Worm (Caenorhabditis elegans) whole organism, early embryonic: ENCODE results near the gene F54F2.6.

ENCODE experiments used
- F13C5.2 ChIP-seq: sonication (generic microtip); optimal IDR thresholded peaks from 2 replicates; lab custom pipeline; 2017; ENCODE audit warnings: mild to moderate bottlenecking, missing genetic modification characterization, inconsistent platforms, missing compliant biosample characterization
- ama-1 ChIP-seq: fragments of 150-350 bp; optimal IDR thresholded peaks from 2 replicates; lab custom pipeline; 2014
- ceh-13 ChIP-seq: fragments of 200-800 bp; sonication (Bioruptor generic); optimal IDR thresholded peaks from 2 replicates; lab custom pipeline; 2018; ENCODE audit warnings: mild to moderate bottlenecking, missing genetic modification characterization, missing compliant biosample characterization
- hmg-4 ChIP-seq: fragments of 200-800 bp; sonication (Bioruptor generic); optimal IDR thresholded peaks from 2 replicates; lab custom pipeline; 2018; ENCODE audit warnings: mild to moderate bottlenecking, missing genetic modification characterization, missing compliant biosample characterization
- pes-1 ChIP-seq: fragments of 200-800 bp; sonication (Bioruptor generic); IDR thresholded peaks from 2 replicates; pipeline ENCODE4 v1.3.6; 2022; ENCODE audit warnings: missing genetic modification reagents, missing genetic modification characterization, missing compliant biosample characterization
- sea-1 ChIP-seq: fragments of 200-800 bp; sonication (Bioruptor generic); conservative IDR thresholded peaks from 2 replicates; pipeline ENCODE4 v1.3.6; 2022; ENCODE audit warnings: missing genetic modification characterization, missing compliant biosample characterization
- tbx-37 ChIP-seq: fragments of 200-800 bp; sonication (Bioruptor generic); conservative IDR thresholded peaks from 2 replicates; pipeline ENCODE4 v1.3.6; 2022; ENCODE audit warnings: missing genetic modification reagents, missing genetic modification characterization, missing compliant biosample characterization
- tra-4 ChIP-seq: sonication (generic microtip); optimal IDR thresholded peaks from 2 replicates; lab custom pipeline; 2017; ENCODE audit warnings: missing genetic modification characterization, missing compliant biosample characterization

ce11 chrIII:8847722-8848121, 47.2 kb upstream of the F54F2.6 start:
- no peak for TF ChIP-seq tbx-37 (GFP tag; lab: Robert Waterston, UW)
- TF ChIP-seq ceh-13 (GFP tag; lab: Kevin White, UChicago), result no peak
- no peak for TF ChIP-seq ama-1 (lab: Kevin White, UChicago)
- no peak for TF ChIP-seq sea-1 (GFP tag; lab: Robert Waterston, UW)
- no peak for TF ChIP-seq hmg-4 (GFP tag; lab: Kevin White, UChicago)
- no peak for TF ChIP-seq pes-1 (GFP tag; lab: Robert Waterston, UW)
- TF ChIP-seq tra-4 (tag; lab: Kevin White, UChicago), result no peak
- TF ChIP-seq F13C5.2 (tag; lab: Kevin White, UChicago), result no peak
